Worm (Caenorhabditis elegans) whole organism, early embryonic: ENCODE results near the gene fbxa-48.

ENCODE experiments used
- ceh-13 ChIP-seq: fragments of 200-800 bp; sonication (Bioruptor generic); optimal IDR thresholded peaks from 2 replicates; lab custom pipeline; 2018; ENCODE audit warnings: mild to moderate bottlenecking, missing genetic modification characterization, missing compliant biosample characterization
- ceh-36 ChIP-seq: sonication (generic microtip); optimal IDR thresholded peaks from 2 replicates; lab custom pipeline; 2016; ENCODE audit warnings: missing genetic modification characterization, inconsistent platforms, missing compliant biosample characterization
- ets-7 ChIP-seq: sonication (generic microtip); optimal IDR thresholded peaks from 2 replicates; lab custom pipeline; 2016; ENCODE audit warnings: missing genotype, missing genetic modification characterization, missing compliant biosample characterization
- flt-1 ChIP-seq: fragments of 200-800 bp; sonication (Bioruptor generic); IDR thresholded peaks from 2 replicates; pipeline ENCODE4 v1.3.6; 2022; ENCODE audit warnings: missing genetic modification characterization, missing compliant biosample characterization
- hnd-1 ChIP-seq: sonication (generic microtip); optimal IDR thresholded peaks from 2 replicates; lab custom pipeline; 2016; ENCODE audit warnings: missing genetic modification characterization, missing compliant biosample characterization

ce11 chrIII:2304867-2305266 lies 32.9 kb upstream of the fbxa-48 start, which contains the start of gene Y54F10BM.9:
- TF ChIP-seq ceh-36 (tag; lab: Kevin White, UChicago) (no peak), ceh-13 (GFP tag; lab: Kevin White, UChicago) (no peak), ets-7 (tag; lab: Kevin White, UChicago) (no peak), flt-1 (GFP tag; lab: Robert Waterston, UW) (no peak), hnd-1 (no peak)
